Worm (Caenorhabditis elegans) whole organism, L1 larva: Measurements from ENCODE around the gene srg-54.

Source experiments
- C34B4.2 ChIP-seq: sonication (generic microtip); optimal IDR thresholded peaks from 2 replicates; lab custom pipeline; 2017; ENCODE audit warnings: mild to moderate bottlenecking, missing genetic modification characterization, missing compliant biosample characterization
- alr-1 ChIP-seq: fragments of 200-800 bp; sonication (Bioruptor generic); optimal IDR thresholded peaks from 2 replicates; lab custom pipeline; 2018; ENCODE audit warnings: borderline replicate concordance, mild to moderate bottlenecking, missing genetic modification characterization, missing compliant biosample characterization
- ceh-8 ChIP-seq: fragments of 200-800 bp; sonication (Bioruptor generic); optimal IDR thresholded peaks from 2 replicates; lab custom pipeline; 2018; ENCODE audit warnings: mild to moderate bottlenecking, missing genetic modification characterization, moderate library complexity, missing compliant biosample characterization
- ceh-82 ChIP-seq, 3 experiments: fragments of 150-350 bp in 1 of 3; sonication (generic microtip) in 2 of 3; optimal IDR thresholded peaks; 2 replicates each; lab custom pipeline; 2014 to 2017; ENCODE audit warnings: missing biosample characterization in 3 of 3, missing genetic modification characterization in 3 of 3
- ceh-88 ChIP-seq: fragments of 200-800 bp; sonication (Bioruptor generic); IDR thresholded peaks from 2 replicates; pipeline ENCODE4 v1.3.6; 2022; ENCODE audit warnings: missing genetic modification characterization, missing compliant biosample characterization
- ceh-90 ChIP-seq: sonication (generic microtip); optimal IDR thresholded peaks from 2 replicates; lab custom pipeline; 2016; ENCODE audit warnings: missing genetic modification characterization, missing compliant biosample characterization
- dpl-1 ChIP-seq, 3 experiments: fragments of 150-350 bp in 2 of 3; sonication (generic microtip) in 1 of 3; optimal IDR thresholded peaks; 2 replicates each; lab custom pipeline; 2014 to 2017; ENCODE audit warnings: missing biosample characterization in 3 of 3, missing genetic modification characterization in 3 of 3, missing genetic modification reagents in 3 of 3
- egl-27 ChIP-seq, 2 experiments: fragments of 150-350 bp in 1 of 2; sonication (generic microtip); optimal IDR thresholded peaks; 3 replicates each; lab custom pipeline; 2017 to 2018; ENCODE audit warnings: missing biosample characterization in 2 of 2, missing genetic modification characterization in 2 of 2, missing genetic modification reagents in 2 of 2
- fkh-10 ChIP-seq: sonication (generic microtip); optimal IDR thresholded peaks from 2 replicates; lab custom pipeline; 2017; ENCODE audit warnings: missing biosample characterization, missing genetic modification reagents, missing genetic modification characterization
- fkh-4 ChIP-seq: sonication (generic microtip); optimal IDR thresholded peaks from 2 replicates; lab custom pipeline; 2016; ENCODE audit warnings: missing compliant biosample characterization, missing genetic modification characterization, borderline replicate concordance
- fkh-8 ChIP-seq: sonication (generic microtip); optimal IDR thresholded peaks from 2 replicates; lab custom pipeline; 2016; ENCODE audit warnings: mild to moderate bottlenecking, missing genetic modification characterization, missing compliant biosample characterization
- hlh-17 ChIP-seq: fragments of 200-800 bp; sonication (Bioruptor generic); optimal IDR thresholded peaks from 2 replicates; lab custom pipeline; 2018; ENCODE audit warnings: missing genetic modification characterization, mild to moderate bottlenecking, missing compliant biosample characterization, moderate library complexity, borderline replicate concordance
- hpl-2 ChIP-seq: fragments of 150-350 bp; optimal IDR thresholded peaks from 2 replicates; lab custom pipeline; 2014; ENCODE audit warnings: missing biosample characterization, missing genetic modification reagents, missing genetic modification characterization
- irx-1 ChIP-seq: sonication (generic microtip); optimal IDR thresholded peaks from 2 replicates; lab custom pipeline; 2016; ENCODE audit warnings: missing genetic modification characterization, missing compliant biosample characterization
- isw-1 ChIP-seq: fragments of 200-800 bp; sonication (Bioruptor generic); IDR thresholded peaks from 2 replicates; pipeline ENCODE4 v1.3.6; 2022; ENCODE audit warnings: missing genetic modification characterization, missing compliant biosample characterization
- jun-1 ChIP-seq: fragments of 150-350 bp; optimal IDR thresholded peaks from 2 replicates; lab custom pipeline; 2014; ENCODE audit warnings: missing biosample characterization, missing genetic modification reagents, missing genetic modification characterization
- lin-13 ChIP-seq: fragments of 150-350 bp; optimal IDR thresholded peaks from 2 replicates; lab custom pipeline; 2014; ENCODE audit warnings: missing biosample characterization, missing genetic modification reagents, missing genetic modification characterization
- lin-15B ChIP-seq: fragments of 150-350 bp; sonication (generic microtip); optimal IDR thresholded peaks from 3 replicates; lab custom pipeline; 2014; ENCODE audit warnings: missing biosample characterization, missing genetic modification characterization
- lin-39 ChIP-seq: fragments of 150-350 bp; optimal IDR thresholded peaks from 2 replicates; lab custom pipeline; 2014; ENCODE audit warnings: missing biosample characterization, missing genetic modification reagents, missing genetic modification characterization
- lsy-2 ChIP-seq, 2 experiments: fragments of 150-350 bp; optimal IDR thresholded peaks; 2 replicates each; lab custom pipeline; 2014; ENCODE audit warnings: missing biosample characterization in 2 of 2, missing genetic modification characterization in 2 of 2
- mep-1 ChIP-seq: fragments of 150-350 bp; optimal IDR thresholded peaks from 2 replicates; lab custom pipeline; 2014; ENCODE audit warnings: missing biosample characterization, missing genetic modification characterization
- nhr-12 ChIP-seq: sonication (generic microtip); optimal IDR thresholded peaks from 2 replicates; lab custom pipeline; 2017; ENCODE audit warnings: missing biosample characterization, missing genetic modification characterization
- nhr-28 ChIP-seq: fragments of 150-350 bp; optimal IDR thresholded peaks from 2 replicates; lab custom pipeline; 2014; ENCODE audit warnings: missing biosample characterization, missing genetic modification characterization
- nhr-47 ChIP-seq: sonication (generic microtip); optimal IDR thresholded peaks from 2 replicates; lab custom pipeline; 2016; ENCODE audit warnings: mild to moderate bottlenecking, missing genetic modification characterization, moderate library complexity, missing compliant biosample characterization
- nhr-71 ChIP-seq: sonication (generic microtip); optimal IDR thresholded peaks from 2 replicates; lab custom pipeline; 2016; ENCODE audit warnings: mild to moderate bottlenecking, missing genetic modification characterization, moderate library complexity, missing compliant biosample characterization
- nhr-76 ChIP-seq: sonication (generic microtip); optimal IDR thresholded peaks from 2 replicates; lab custom pipeline; 2017; ENCODE audit warnings: missing biosample characterization, missing genetic modification characterization
- nhr-85 ChIP-seq: sonication (generic microtip); peaks from one replicate; lab custom pipeline; 2016; ENCODE audit warnings: missing genetic modification characterization, inconsistent platforms, missing compliant biosample characterization
- pag-3 ChIP-seq: sonication (generic microtip); optimal IDR thresholded peaks from 2 replicates; lab custom pipeline; 2017; ENCODE audit warnings: missing genetic modification characterization, mild to moderate bottlenecking, missing compliant biosample characterization, antibody characterized with exemption, borderline replicate concordance; ENCODE audit not compliant: insufficient read depth
- pax-3 ChIP-seq: fragments of 200-800 bp; sonication (Bioruptor generic); optimal IDR thresholded peaks from 2 replicates; lab custom pipeline; 2018; ENCODE audit warnings: mild to moderate bottlenecking, missing genetic modification characterization, moderate library complexity, missing compliant biosample characterization
- rnt-1 ChIP-seq: sonication (generic microtip); optimal IDR thresholded peaks from 2 replicates; lab custom pipeline; 2016; ENCODE audit warnings: mild to moderate bottlenecking, missing genetic modification characterization, moderate library complexity, missing compliant biosample characterization
- snu-23 ChIP-seq: sonication (generic microtip); optimal IDR thresholded peaks from 2 replicates; lab custom pipeline; 2016; ENCODE audit warnings: missing genetic modification characterization, missing compliant biosample characterization
- sox-4 ChIP-seq: sonication (generic microtip); optimal IDR thresholded peaks from 2 replicates; lab custom pipeline; 2016; ENCODE audit warnings: missing genetic modification characterization, missing compliant biosample characterization
- sptf-1 ChIP-seq: fragments of 150-350 bp; optimal IDR thresholded peaks from 2 replicates; lab custom pipeline; 2014; ENCODE audit warnings: missing biosample characterization, missing genetic modification characterization
- swsn-7 ChIP-seq: sonication (generic microtip); optimal IDR thresholded peaks from 2 replicates; lab custom pipeline; 2016; ENCODE audit warnings: missing genetic modification characterization, missing compliant biosample characterization
- unc-130 ChIP-seq: fragments of 150-350 bp; optimal IDR thresholded peaks from 2 replicates; lab custom pipeline; 2017; ENCODE audit warnings: missing biosample characterization, missing genetic modification characterization, inconsistent platforms
- unc-62 ChIP-seq: fragments of 150-350 bp; optimal IDR thresholded peaks from 2 replicates; lab custom pipeline; 2014; ENCODE audit warnings: missing biosample characterization, missing genetic modification reagents, missing genetic modification characterization
- unc-98 ChIP-seq: fragments of 200-800 bp; sonication (Bioruptor generic); IDR thresholded peaks from 2 replicates; pipeline ENCODE4 v1.3.6; 2022; ENCODE audit warnings: missing genetic modification characterization, missing compliant biosample characterization
- vab-15 ChIP-seq: sonication (generic microtip); optimal IDR thresholded peaks from 2 replicates; lab custom pipeline; 2017; ENCODE audit warnings: missing genotype, mild to moderate bottlenecking, missing genetic modification characterization, missing compliant biosample characterization
- zag-1 ChIP-seq: fragments of 150-350 bp; optimal IDR thresholded peaks from 2 replicates; lab custom pipeline; 2014; ENCODE audit warnings: missing biosample characterization, missing genetic modification characterization
- ztf-11 ChIP-seq, 2 experiments: sonication (generic microtip); optimal IDR thresholded peaks; 2 replicates each; lab custom pipeline; 2016 to 2017; ENCODE audit warnings: missing genetic modification characterization in 2 of 2, missing biosample characterization in 1 of 2, missing compliant biosample characterization in 1 of 2
- ztf-4 ChIP-seq: fragments of 150-350 bp; optimal IDR thresholded peaks from 2 replicates; lab custom pipeline; 2014; ENCODE audit warnings: missing biosample characterization, missing genetic modification characterization

srg-54 gene

ce11 chrV:14924104-14924503 lies at the start of gene srg-54:
TSS of gene srg-54 (minus strand) at chrV:14924204.
- TF ChIP-seq zag-1 (tag; lab: Kevin White, UChicago) (no peak), hpl-2 (no peak), lin-39 (no peak), egl-27 (tag; optimal IDR thresholded peaks at IDR 0.05; lab: Kevin White, UChicago) (no peak), fkh-8 (tag; lab: Kevin White, UChicago) (no peak), lsy-2 (tag; optimal IDR thresholded peaks at IDR 0.05; lab: Kevin White, UChicago) (no peak), unc-62 (GFP tag; lab: Kevin White, UChicago) (no peak), ceh-90 (tag; lab: Kevin White, UChicago) (no peak)

ce11 chrV:14971136-14971535 lies 47.1 kb upstream of the srg-54 start, which contains the start of gene nlp-59:
TSS of gene nlp-59 (plus strand) at chrV:14971436.
- no peak for TF ChIP-seq nhr-85 (tag; lab: Kevin White, UChicago)
- TF ChIP-seq vab-15 (tag; lab: Kevin White, UChicago): no peak
- TF ChIP-seq mep-1: no peak
- TF ChIP-seq ceh-8: no peak
- no peak for TF ChIP-seq alr-1 (tag; lab: Kevin White, UChicago)
- TF ChIP-seq dpl-1 (GFP tag; optimal IDR thresholded peaks at IDR 0.05; lab: Kevin White, UChicago): no peak
- no peak for TF ChIP-seq jun-1 (tag; lab: Kevin White, UChicago)

DNA sequence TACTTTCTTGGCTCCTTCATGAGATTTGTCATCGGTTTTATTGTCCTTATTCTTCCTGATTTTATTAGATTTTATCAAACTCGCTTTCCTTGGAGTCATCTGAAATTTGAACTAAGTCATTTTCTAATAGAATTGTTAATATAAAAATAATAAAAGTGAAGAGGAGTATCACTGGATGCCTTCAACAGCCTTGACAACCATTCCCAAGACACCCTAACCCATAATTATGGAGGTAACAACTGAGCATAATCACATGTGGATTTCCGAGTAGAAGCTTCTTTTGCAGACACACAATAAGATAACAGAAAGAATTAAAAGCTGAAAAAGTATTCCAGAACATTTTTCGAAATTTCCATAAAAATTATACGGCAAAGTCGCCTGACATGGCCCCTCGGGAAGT lies 31.7 kb upstream of the srg-54 start, which contains the start of gene F02D8.9:
Gene F02D8.9, minus strand, starts transcription at position 101 of the 400 bp plus-strand sequence.
- TF ChIP-seq mep-1 (no peak), unc-98 (GFP tag; lab: Robert Waterston, UW) (no peak), irx-1 (tag; lab: Kevin White, UChicago) (no peak), lin-13 (GFP tag; lab: Kevin White, UChicago) (no peak), egl-27 (tag; optimal IDR thresholded peaks at IDR 0.05; lab: Kevin White, UChicago) (no peak), sox-4 (no peak), nhr-47 (tag; lab: Kevin White, UChicago) (no peak), hlh-17 (GFP tag; lab: Kevin White, UChicago) (no peak), ztf-11 (tag; optimal IDR thresholded peaks at IDR 0.05; lab: Kevin White, UChicago) (no peak), lin-39 (no peak), ceh-82 (tag; optimal IDR thresholded peaks at IDR 0.05; lab: Kevin White, UChicago) (no peak), snu-23 (GFP tag; lab: Kevin White, UChicago) (no peak), ceh-88 (GFP tag; lab: Robert Waterston, UW) (no peak), lsy-2 (tag; optimal IDR thresholded peaks at IDR 0.05; lab: Kevin White, UChicago) (no peak), unc-130 (no peak)

DNA sequence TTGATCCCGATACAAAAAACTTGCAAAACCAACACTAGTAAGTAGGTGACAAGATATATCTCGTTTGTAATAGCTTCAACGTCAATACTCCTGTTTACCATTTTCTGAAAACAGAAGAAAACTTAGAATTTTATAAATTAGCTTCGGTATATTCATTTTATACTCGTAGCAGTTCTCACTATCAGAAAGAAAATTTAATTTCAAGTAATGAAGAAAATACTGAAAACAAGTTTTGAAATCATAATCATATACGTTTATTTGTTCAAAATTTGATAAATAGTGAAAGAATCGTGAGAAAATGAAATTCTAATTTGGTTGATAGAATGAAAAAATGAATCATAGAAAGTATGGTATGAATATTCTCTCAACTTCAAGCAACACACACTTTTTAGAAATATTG lies 30.6 kb upstream of the srg-54 start, which contains the start of gene C30G7.5:
Gene C30G7.5, minus strand, starts transcription at position 101 of the 400 bp plus-strand sequence.
- no peak for TF ChIP-seq nhr-76 (tag; lab: Kevin White, UChicago)
- TF ChIP-seq lin-15B (tag; lab: Kevin White, UChicago): no peak
- no peak for TF ChIP-seq pax-3 (tag; lab: Kevin White, UChicago)
- no peak for TF ChIP-seq unc-130
- no peak for TF ChIP-seq nhr-71 (tag; lab: Kevin White, UChicago)
- no peak for TF ChIP-seq fkh-10 (GFP tag; lab: Kevin White, UChicago)
- TF ChIP-seq zag-1 (tag; lab: Kevin White, UChicago): no peak
- TF ChIP-seq C34B4.2 (tag; lab: Kevin White, UChicago): no peak
- no peak for TF ChIP-seq swsn-7 (tag; lab: Kevin White, UChicago)
- no peak for TF ChIP-seq rnt-1 (tag; lab: Kevin White, UChicago)
- no peak for TF ChIP-seq ztf-4
- no peak for TF ChIP-seq irx-1 (tag; lab: Kevin White, UChicago)
- TF ChIP-seq ceh-90 (tag; lab: Kevin White, UChicago): no peak
- TF ChIP-seq isw-1 (GFP tag; lab: Robert Waterston, UW): no peak
- TF ChIP-seq fkh-4 (tag; lab: Kevin White, UChicago): no peak
- TF ChIP-seq nhr-12 (tag; lab: Kevin White, UChicago): no peak
- TF ChIP-seq pag-3 (tag; lab: Kevin White, UChicago): no peak
- TF ChIP-seq sptf-1 (tag; lab: Kevin White, UChicago): no peak
- TF ChIP-seq nhr-28: no peak
